Worm (Caenorhabditis elegans) whole organism, L3 larva: ENCODE data around the gene nhr-285.

Experiments
- aly-2 ChIP-seq: fragments of 150-350 bp; optimal IDR thresholded peaks from 2 replicates; lab custom pipeline; 2014; ENCODE audit warnings: missing biosample characterization, missing genetic modification characterization
- lin-39 ChIP-seq: fragments of 150-350 bp; optimal IDR thresholded peaks from 2 replicates; lab custom pipeline; 2018; ENCODE audit warnings: missing biosample characterization, missing genetic modification reagents, missing genetic modification characterization
- pqm-1 ChIP-seq: fragments of 150-350 bp; optimal IDR thresholded peaks from 2 replicates; lab custom pipeline; 2017; ENCODE audit warnings: missing biosample characterization, missing genetic modification characterization, inconsistent platforms
- skn-1 ChIP-seq: fragments of 150-350 bp; optimal IDR thresholded peaks from 2 replicates; lab custom pipeline; 2014; ENCODE audit warnings: missing biosample characterization, missing genetic modification characterization
- unc-39 ChIP-seq: sonication (generic microtip); optimal IDR thresholded peaks from 4 replicates; lab custom pipeline; 2017; ENCODE audit warnings: missing biosample characterization, missing genetic modification characterization
- ztf-11 ChIP-seq: fragments of 150-350 bp; optimal IDR thresholded peaks from 2 replicates; lab custom pipeline; 2014; ENCODE audit warnings: missing biosample characterization, missing genetic modification characterization

DNA sequence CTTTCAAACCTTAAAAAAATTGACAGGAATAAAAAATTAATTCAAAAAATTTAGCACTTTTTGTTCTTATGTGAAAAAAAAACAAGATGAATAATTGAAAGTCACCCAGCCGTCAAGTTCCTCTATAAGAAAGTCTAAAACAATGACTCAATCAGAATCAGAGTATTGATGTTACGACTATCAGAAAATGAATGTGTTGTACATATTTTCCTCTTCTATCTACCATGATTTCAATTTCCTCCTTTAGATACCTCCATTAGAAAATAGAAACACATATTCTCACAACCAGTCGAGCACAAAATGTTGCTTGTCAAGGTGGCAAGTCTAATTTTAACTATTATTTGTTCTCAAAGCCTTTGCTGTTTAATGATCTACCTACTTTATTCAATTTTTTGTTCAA is 41.0 kb upstream of the nhr-285 start, which contains the start of gene srbc-48:
- TF ChIP-seq pqm-1 (no peak), lin-39 (tag; lab: Kevin White, UChicago) (no peak), skn-1 (tag; lab: Kevin White, UChicago) (no peak), aly-2 (no peak), ztf-11 (tag; lab: Kevin White, UChicago) (no peak), unc-39 (tag; lab: Kevin White, UChicago) (no peak)
